Worm (Caenorhabditis elegans) whole organism, L4 larva: ENCODE results near the gene srx-125.

ENCODE experiments used
- D1046.2 ChIP-seq: fragments of 200-800 bp; sonication (Bioruptor generic); IDR thresholded peaks from 2 replicates; pipeline ENCODE4 v1.3.6; 2022; ENCODE audit warnings: missing genetic modification characterization, missing compliant biosample characterization
- F10B5.3 ChIP-seq: sonication (generic microtip); optimal IDR thresholded peaks from 2 replicates; lab custom pipeline; 2016; ENCODE audit warnings: mild to moderate bottlenecking, missing genetic modification characterization, missing compliant biosample characterization
- F44E2.7 ChIP-seq: fragments of 200-800 bp; sonication (Bioruptor generic); IDR thresholded peaks from 2 replicates; pipeline ENCODE4 v2.1.2; 2022; ENCODE audit warnings: missing genetic modification characterization, missing compliant biosample characterization
- F49E8.2 ChIP-seq: sonication (generic microtip); optimal IDR thresholded peaks from 2 replicates; lab custom pipeline; 2016; ENCODE audit warnings: missing compliant biosample characterization, mild to moderate bottlenecking, missing genetic modification characterization, borderline replicate concordance
- T20F7.1 ChIP-seq: fragments of 200-800 bp; sonication (Bioruptor generic); optimal IDR thresholded peaks from 2 replicates; lab custom pipeline; 2018; ENCODE audit warnings: mild to moderate bottlenecking, missing genetic modification characterization, missing compliant biosample characterization
- Y5F2A.4 ChIP-seq: fragments of 200-800 bp; sonication (Bioruptor generic); optimal IDR thresholded peaks from 2 replicates; lab custom pipeline; 2018; ENCODE audit warnings: mild to moderate bottlenecking, missing genetic modification characterization, missing compliant biosample characterization
- aha-1 ChIP-seq: fragments of 150-350 bp; peaks from one replicate; lab custom pipeline; 2014; ENCODE audit warnings: missing biosample characterization, missing genetic modification characterization
- aly-2 ChIP-seq: sonication (generic microtip); optimal IDR thresholded peaks from 2 replicates; lab custom pipeline; 2018; ENCODE audit warnings: missing biosample characterization, missing genetic modification characterization
- arid-1 ChIP-seq: fragments of 200-800 bp; sonication (Bioruptor generic); conservative IDR thresholded peaks from 2 replicates; pipeline ENCODE4 v1.3.6; 2022; ENCODE audit warnings: missing genetic modification reagents, missing genetic modification characterization, missing compliant biosample characterization
- ceh-62 ChIP-seq: sonication (generic microtip); optimal IDR thresholded peaks from 2 replicates; lab custom pipeline; 2017; ENCODE audit warnings: missing biosample characterization, missing genetic modification characterization
- ceh-82 ChIP-seq: sonication (generic microtip); optimal IDR thresholded peaks from 2 replicates; lab custom pipeline; 2017; ENCODE audit warnings: missing biosample characterization, missing genetic modification characterization
- ctbp-1 ChIP-seq: fragments of 200-800 bp; sonication (Bioruptor generic); IDR thresholded peaks from 2 replicates; pipeline ENCODE4 v1.3.6; 2022; ENCODE audit warnings: missing genetic modification reagents, missing genetic modification characterization, missing compliant biosample characterization
- daf-12 ChIP-seq: fragments of 150-350 bp; optimal IDR thresholded peaks from 2 replicates; lab custom pipeline; 2014; ENCODE audit warnings: missing biosample characterization, missing genetic modification reagents, missing genetic modification characterization
- daf-16 ChIP-seq, 3 experiments: sonication (generic microtip); optimal IDR thresholded peaks; 2 replicates each; lab custom pipeline; 2016 to 2017; ENCODE audit warnings: missing genetic modification characterization in 3 of 3, missing genetic modification reagents in 3 of 3, mild to moderate bottlenecking in 2 of 3, missing compliant biosample characterization in 2 of 3, missing biosample characterization in 1 of 3, moderate library complexity in 1 of 3
- daf-19 ChIP-seq: fragments of 200-800 bp; sonication (Bioruptor generic); conservative IDR thresholded peaks from 2 replicates; pipeline ENCODE4 v1.3.6; 2022; ENCODE audit warnings: missing genetic modification characterization, missing compliant biosample characterization
- daf-8 ChIP-seq: fragments of 200-800 bp; sonication (Bioruptor generic); IDR thresholded peaks from 2 replicates; pipeline ENCODE4 v1.3.6; 2022; ENCODE audit warnings: missing genetic modification characterization, missing compliant biosample characterization
- dmd-6 ChIP-seq: fragments of 200-800 bp; sonication (Bioruptor generic); IDR thresholded peaks from 2 replicates; pipeline ENCODE4 v1.3.6; 2022; ENCODE audit warnings: missing genetic modification reagents, missing genetic modification characterization, missing compliant biosample characterization
- dmd-8 ChIP-seq: fragments of 200-800 bp; sonication (Bioruptor generic); IDR thresholded peaks from 2 replicates; pipeline ENCODE4 v1.3.6; 2022; ENCODE audit warnings: missing genetic modification characterization, missing compliant biosample characterization
- dmd-9 ChIP-seq: fragments of 200-800 bp; sonication (Bioruptor generic); IDR thresholded peaks from 2 replicates; pipeline ENCODE4 v1.3.6; 2022; ENCODE audit warnings: missing genetic modification reagents, missing genetic modification characterization, missing compliant biosample characterization
- duxl-1 ChIP-seq: sonication (generic microtip); optimal IDR thresholded peaks from 2 replicates; lab custom pipeline; 2016; ENCODE audit warnings: mild to moderate bottlenecking, missing genetic modification characterization, moderate library complexity, missing compliant biosample characterization; ENCODE audit not compliant: poor library complexity
- dve-1 ChIP-seq: sonication (generic microtip); optimal IDR thresholded peaks from 2 replicates; lab custom pipeline; 2017; ENCODE audit warnings: antibody characterized with exemption, mild to moderate bottlenecking, missing genetic modification characterization, missing compliant biosample characterization; ENCODE audit not compliant: insufficient read depth
- egl-43 ChIP-seq: fragments of 200-800 bp; sonication (Bioruptor generic); IDR thresholded peaks from 2 replicates; pipeline ENCODE4 v1.3.6; 2022; ENCODE audit warnings: missing genetic modification reagents, missing genetic modification characterization, missing compliant biosample characterization
- fkh-10 ChIP-seq: fragments of 150-350 bp; optimal IDR thresholded peaks from 2 replicates; lab custom pipeline; 2014; ENCODE audit warnings: missing biosample characterization, missing genetic modification reagents, missing genetic modification characterization
- hif-1 ChIP-seq, 2 experiments: sonication (generic microtip); optimal IDR thresholded peaks; 2 replicates each; lab custom pipeline; 2016 to 2017; ENCODE audit warnings: missing compliant biosample characterization in 2 of 2, missing genetic modification characterization in 2 of 2, missing genetic modification reagents in 2 of 2, missing genotype in 2 of 2, mild to moderate bottlenecking in 1 of 2
- hlh-11 ChIP-seq: fragments of 200-800 bp; sonication (Bioruptor generic); optimal IDR thresholded peaks from 2 replicates; lab custom pipeline; 2018; ENCODE audit warnings: mild to moderate bottlenecking, missing genetic modification characterization, missing compliant biosample characterization
- jun-1 ChIP-seq: fragments of 150-350 bp; optimal IDR thresholded peaks from 2 replicates; lab custom pipeline; 2014; ENCODE audit warnings: missing biosample characterization, missing genetic modification reagents, missing genetic modification characterization
- lin-1 ChIP-seq: fragments of 200-800 bp; sonication (Bioruptor generic); IDR thresholded peaks from 2 replicates; pipeline ENCODE4 v1.3.6; 2022; ENCODE audit warnings: missing genetic modification reagents, missing genetic modification characterization, missing compliant biosample characterization
- lir-3 ChIP-seq: sonication (generic microtip); optimal IDR thresholded peaks from 2 replicates; lab custom pipeline; 2016; ENCODE audit warnings: mild to moderate bottlenecking, missing genetic modification characterization, missing compliant biosample characterization
- lsy-2 ChIP-seq, 2 experiments: fragments of 150-350 bp in 1 of 2; sonication (generic microtip) in 1 of 2; optimal IDR thresholded peaks; 2 replicates each; lab custom pipeline; 2014 to 2017; ENCODE audit warnings: missing biosample characterization in 2 of 2, missing genetic modification characterization in 2 of 2
- mdt-29 ChIP-seq: fragments of 200-800 bp; sonication (Bioruptor generic); IDR thresholded peaks from 2 replicates; pipeline ENCODE4 v1.3.6; 2022; ENCODE audit warnings: missing genetic modification reagents, missing genetic modification characterization, missing compliant biosample characterization
- mep-1 ChIP-seq: fragments of 150-350 bp; sonication (generic microtip); optimal IDR thresholded peaks from 3 replicates; lab custom pipeline; 2014; ENCODE audit warnings: missing biosample characterization, missing genetic modification characterization
- mxl-3 ChIP-seq: fragments of 200-800 bp; sonication (Bioruptor generic); optimal IDR thresholded peaks from 2 replicates; lab custom pipeline; 2018; ENCODE audit warnings: mild to moderate bottlenecking, missing genetic modification characterization, missing compliant biosample characterization
- nhr-111 ChIP-seq: fragments of 200-800 bp; sonication (Bioruptor generic); optimal IDR thresholded peaks from 2 replicates; lab custom pipeline; 2018; ENCODE audit warnings: mild to moderate bottlenecking, missing genetic modification characterization, missing compliant biosample characterization
- nhr-237 ChIP-seq: sonication (generic microtip); optimal IDR thresholded peaks from 2 replicates; lab custom pipeline; 2017; ENCODE audit warnings: missing biosample characterization, missing genetic modification characterization
- nhr-41 ChIP-seq: fragments of 200-800 bp; sonication (Bioruptor generic); IDR thresholded peaks from 2 replicates; pipeline ENCODE4 v1.3.6; 2022; ENCODE audit warnings: missing genetic modification reagents, missing genetic modification characterization, missing compliant biosample characterization
- nhr-42 ChIP-seq: fragments of 200-800 bp; sonication (Bioruptor generic); IDR thresholded peaks from 2 replicates; pipeline ENCODE4 v1.3.6; 2022; ENCODE audit warnings: missing genetic modification characterization, missing compliant biosample characterization
- nhr-48 ChIP-seq: sonication (generic microtip); optimal IDR thresholded peaks from 2 replicates; lab custom pipeline; 2016; ENCODE audit warnings: mild to moderate bottlenecking, missing genetic modification characterization, missing compliant biosample characterization
- nhr-76 ChIP-seq: fragments of 150-350 bp; optimal IDR thresholded peaks from 2 replicates; lab custom pipeline; 2014; ENCODE audit warnings: missing biosample characterization, missing genetic modification characterization
- pqm-1 ChIP-seq: sonication (generic microtip); optimal IDR thresholded peaks from 2 replicates; lab custom pipeline; 2017; ENCODE audit warnings: missing biosample characterization, missing genetic modification characterization
- rbr-2 ChIP-seq: sonication (generic microtip); optimal IDR thresholded peaks from 2 replicates; lab custom pipeline; 2016; ENCODE audit warnings: missing genotype, missing genetic modification characterization, missing compliant biosample characterization
- saeg-2 ChIP-seq: fragments of 200-800 bp; sonication (Bioruptor generic); IDR thresholded peaks from 2 replicates; pipeline ENCODE4 v1.3.6; 2022; ENCODE audit warnings: missing genetic modification reagents, missing genetic modification characterization, missing compliant biosample characterization
- snpc-1.2 ChIP-seq: fragments of 200-800 bp; sonication (Bioruptor generic); IDR thresholded peaks from 2 replicates; pipeline ENCODE4 v1.3.6; 2022; ENCODE audit warnings: missing genetic modification reagents, missing genetic modification characterization, missing compliant biosample characterization
- snpc-4 ChIP-seq: fragments of 150-350 bp; optimal IDR thresholded peaks from 2 replicates; lab custom pipeline; 2014; ENCODE audit warnings: missing biosample characterization, missing genetic modification characterization
- spr-1 ChIP-seq: sonication (generic microtip); optimal IDR thresholded peaks from 2 replicates; lab custom pipeline; 2016; ENCODE audit warnings: mild to moderate bottlenecking, missing genetic modification characterization, missing compliant biosample characterization
- spr-3 ChIP-seq: fragments of 200-800 bp; sonication (Bioruptor generic); optimal IDR thresholded peaks from 2 replicates; lab custom pipeline; 2018; ENCODE audit warnings: mild to moderate bottlenecking, missing genetic modification characterization, missing compliant biosample characterization
- tra-1 ChIP-seq: fragments of 200-800 bp; sonication (Bioruptor generic); IDR thresholded peaks from 2 replicates; pipeline ENCODE4 v1.3.6; 2022; ENCODE audit warnings: missing genetic modification reagents, missing genetic modification characterization, missing compliant biosample characterization
- unc-130 ChIP-seq: sonication (generic microtip); optimal IDR thresholded peaks from 2 replicates; lab custom pipeline; 2016; ENCODE audit warnings: missing genetic modification reagents, missing genetic modification characterization, missing compliant biosample characterization
- zag-1 ChIP-seq: fragments of 150-350 bp; optimal IDR thresholded peaks from 2 replicates; lab custom pipeline; 2014; ENCODE audit warnings: missing biosample characterization, missing genetic modification characterization
- zip-2 ChIP-seq: fragments of 150-350 bp; optimal IDR thresholded peaks from 2 replicates; lab custom pipeline; 2014; ENCODE audit warnings: missing biosample characterization, missing genetic modification characterization
- ztf-11 ChIP-seq: fragments of 150-350 bp; optimal IDR thresholded peaks from 2 replicates; lab custom pipeline; 2014; ENCODE audit warnings: missing biosample characterization, missing genetic modification characterization

Gene srx-125

ce11 chrV:13377130-13377529 is 10.0 kb downstream of the srx-125 start (continued):
- TF ChIP-seq F49E8.2 (tag; lab: Kevin White, UChicago): no peak
- peak in 1 of 2 experiments; percentile 26 for TF ChIP-seq lsy-2 (tag; optimal IDR thresholded peaks at IDR 0.05; lab: Kevin White, UChicago)
- TF ChIP-seq aha-1 (tag; lab: Kevin White, UChicago): no peak
- no peak for TF ChIP-seq spr-3
- TF ChIP-seq nhr-111 (GFP tag; lab: Kevin White, UChicago): no peak
- no peak for TF ChIP-seq lin-1 (GFP tag; lab: Robert Waterston, UW)
- TF ChIP-seq saeg-2 (GFP tag; lab: Robert Waterston, UW): 0 out of 2 replicates have a peak, but pooled peaks have one; percentile 20
- no peak for TF ChIP-seq fkh-10 (GFP tag; lab: Kevin White, UChicago)
- peak in 1 of 2 experiments; percentile 38 for TF ChIP-seq daf-16 (GFP tag; optimal IDR thresholded peaks at IDR 0.05; lab: Kevin White, UChicago)
- peak; percentile 93 for TF ChIP-seq daf-16 (tag; optimal IDR thresholded peaks at IDR 0.05; lab: Kevin White, UChicago)
- no peak for TF ChIP-seq F44E2.7 (GFP tag; lab: Robert Waterston, UW)
- TF ChIP-seq dve-1 (tag; lab: Kevin White, UChicago): peak; percentile 97
- TF ChIP-seq ctbp-1 (GFP tag; lab: Robert Waterston, UW): no peak
- no peak for TF ChIP-seq ztf-11 (tag; lab: Kevin White, UChicago)
- TF ChIP-seq snpc-1.2 (GFP tag; lab: Robert Waterston, UW): no peak
- TF ChIP-seq mdt-29 (GFP tag; lab: Robert Waterston, UW): 0 out of 2 replicates have a peak, but pooled peaks have one; percentile 10
- no peak for TF ChIP-seq ceh-62
- TF ChIP-seq daf-8: no peak
- no peak for TF ChIP-seq jun-1 (tag; lab: Kevin White, UChicago)
- no peak for TF ChIP-seq zip-2 (tag; lab: Kevin White, UChicago)
- no peak for TF ChIP-seq aly-2 (tag; lab: Kevin White, UChicago)
- no peak for TF ChIP-seq rbr-2 (tag; lab: Kevin White, UChicago)
- no peak for TF ChIP-seq Y5F2A.4 (GFP tag; lab: Kevin White, UChicago)
- peak in 1 of 2 experiments; percentile 27 for TF ChIP-seq hif-1 (tag; optimal IDR thresholded peaks at IDR 0.05; lab: Kevin White, UChicago)
- TF ChIP-seq egl-43: no peak
- peak; percentile 66 for TF ChIP-seq mep-1 (tag; lab: Kevin White, UChicago)
- TF ChIP-seq zag-1 (tag; lab: Kevin White, UChicago): no peak
- no peak for TF ChIP-seq ceh-82 (tag; lab: Kevin White, UChicago)
- no peak for TF ChIP-seq duxl-1 (tag; lab: Kevin White, UChicago)
- TF ChIP-seq daf-19 (GFP tag; lab: Robert Waterston, UW): no peak
- TF ChIP-seq dmd-6 (GFP tag; lab: Robert Waterston, UW): peak; percentile 89
- no peak for TF ChIP-seq daf-12 (tag; lab: Kevin White, UChicago)
- no peak for TF ChIP-seq spr-1 (tag; lab: Kevin White, UChicago)
- no peak for TF ChIP-seq snpc-4 (tag; lab: Kevin White, UChicago)
- TF ChIP-seq unc-130 (GFP tag; lab: Kevin White, UChicago): no peak
- TF ChIP-seq hlh-11: peak; percentile 85
- TF ChIP-seq nhr-42 (GFP tag; lab: Robert Waterston, UW): no peak
- no peak for TF ChIP-seq dmd-9 (GFP tag; lab: Robert Waterston, UW)
- peak; percentile 13 for TF ChIP-seq nhr-48 (tag; lab: Kevin White, UChicago)
- TF ChIP-seq nhr-76 (tag; lab: Kevin White, UChicago): no peak
- 0 out of 2 replicates have a peak, but pooled peaks have one; percentile 44 for TF ChIP-seq tra-1 (GFP tag; lab: Robert Waterston, UW)
- no peak for TF ChIP-seq lir-3
- peak; percentile 41 for TF ChIP-seq T20F7.1 (GFP tag; lab: Kevin White, UChicago)
- no peak for TF ChIP-seq arid-1
- no peak for TF ChIP-seq F10B5.3 (tag; lab: Kevin White, UChicago)
- no peak for TF ChIP-seq nhr-237 (tag; lab: Kevin White, UChicago)
- 0 out of 2 replicates have a peak, but pooled peaks have one; percentile 13 for TF ChIP-seq nhr-41
- peak; percentile 52 for TF ChIP-seq pqm-1 (tag; lab: Kevin White, UChicago)
- no peak for TF ChIP-seq D1046.2 (GFP tag; lab: Robert Waterston, UW)
- TF ChIP-seq mxl-3: no peak
- TF ChIP-seq dmd-8: no peak
